Fruit fly (Drosophila melanogaster): Measurements from ENCODE around the gene Clp.

Gene Clp

DNA sequence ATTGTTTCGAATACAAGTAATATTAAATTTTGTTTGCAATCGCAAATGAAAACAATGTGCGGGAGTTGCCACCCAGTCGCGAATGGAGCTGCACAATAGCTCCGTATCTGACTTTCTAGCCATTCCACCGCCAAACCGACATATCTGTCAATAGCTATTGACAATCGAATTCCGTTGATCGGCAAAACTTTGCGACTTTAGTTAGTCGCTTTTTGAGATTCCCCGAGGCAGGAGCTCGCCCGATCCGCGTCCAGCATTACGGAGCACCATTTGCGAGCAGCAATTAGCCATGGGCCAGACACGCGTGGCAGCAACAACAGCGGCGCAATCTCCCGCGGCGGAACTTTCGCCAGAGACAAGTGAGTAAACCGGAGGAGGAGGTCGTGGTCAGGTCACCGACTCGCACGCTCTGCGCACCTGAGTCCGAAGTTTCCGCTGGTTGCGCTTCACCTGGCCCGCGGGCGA lies 32.9 kb downstream of the Clp start, which contains the start of the genes CG4291 and kraken (continued):
- TF ChIP-seq tap (tag; optimal IDR thresholded peaks at IDR 0.05) (peak; percentile 51), nau (GFP tag; optimal IDR thresholded peaks at IDR 0.05) (no peak), CG12391 (tag; optimal IDR thresholded peaks at IDR 0.05) (peak; percentile 46), CG9817 (tag; optimal IDR thresholded peaks at IDR 0.05) (peak; percentile 60), CG8944 (GFP tag; optimal IDR thresholded peaks at IDR 0.05) (peak; percentile 43), inv (GFP tag; IDR thresholded peaks at IDR 0.05; ENCODE audit: partially characterized antibody) (no peak), BtbVII (GFP tag; optimal IDR thresholded peaks at IDR 0.05) (peak; percentile 29), CG6175 (GFP tag; IDR thresholded peaks at IDR 0.05) (peak; percentile 31; the same call in 1 of the 3 replicates), vvl (GFP tag; IDR thresholded peaks at IDR 0.05) (peak; percentile 80), bab2 (GFP tag; optimal IDR thresholded peaks at IDR 0.05) (peak; percentile 39), CG8281 (tag; optimal IDR thresholded peaks at IDR 0.05) (peak; percentile 99), CG12236 (GFP tag; optimal IDR thresholded peaks at IDR 0.05) (no peak), usp (GFP tag; optimal IDR thresholded peaks at IDR 0.05) (no peak), CG2120 (GFP tag; optimal IDR thresholded peaks at IDR 0.05) (peak; percentile 84), Drgx (GFP tag; IDR thresholded peaks at IDR 0.05) (peak; percentile 35; the same call in 1 of the 2 replicates), ranshi (GFP tag; IDR thresholded peaks at IDR 0.05) (peak; percentile 33; the same call in 1 of the 2 replicates), CG12071 (GFP tag; optimal IDR thresholded peaks at IDR 0.05) (no peak), Nf-YB (GFP tag; optimal IDR thresholded peaks at IDR 0.05) (no peak), ewg (GFP tag; optimal IDR thresholded peaks at IDR 0.05) (peak; percentile 31), Med (GFP tag) (peak; percentile 95), CG18011 (GFP tag; optimal IDR thresholded peaks at IDR 0.05) (peak; percentile 27), CG17361 (GFP tag; IDR thresholded peaks at IDR 0.05) (0 out of 3 replicates have a peak, but pooled peaks have one; percentile 22), gt (GFP tag; IDR thresholded peaks at IDR 0.05) (no peak), lmd (GFP tag; IDR thresholded peaks at IDR 0.05) (peak; percentile 53; the same call in 1 of the 2 replicates), psq (GFP tag; optimal IDR thresholded peaks at IDR 0.05) (no peak), MBD-R2 (GFP tag; IDR thresholded peaks at IDR 0.05) (peak; percentile 97), CG15479 (GFP tag; optimal IDR thresholded peaks at IDR 0.05) (peak; percentile 62), dimm (GFP tag; IDR thresholded peaks at IDR 0.05) (no peak), Hr78 (GFP tag; optimal IDR thresholded peaks at IDR 0.05) (peak in 1 of 2 experiments; percentile 84), ci (GFP tag; IDR thresholded peaks at IDR 0.05) (peak; percentile 73), Bdp1 (GFP tag; optimal IDR thresholded peaks at IDR 0.05) (peak; percentile 11), oc (tag; optimal IDR thresholded peaks at IDR 0.05) (no peak), Asciz (GFP tag; optimal IDR thresholded peaks at IDR 0.05) (no peak), CG1024 (GFP tag; IDR thresholded peaks at IDR 0.05) (0 out of 2 replicates have a peak, but pooled peaks have one; percentile 2), CG10565 (GFP tag; optimal IDR thresholded peaks at IDR 0.05) (no peak), CG12104 (GFP tag; optimal IDR thresholded peaks at IDR 0.05) (no peak), CG6765 (GFP tag; optimal IDR thresholded peaks at IDR 0.05) (peak; percentile 49), CG33557 (GFP tag; optimal IDR thresholded peaks at IDR 0.05) (peak; percentile 13), CG7928 (GFP tag; optimal IDR thresholded peaks at IDR 0.05) (no peak), CG7745 (tag; optimal IDR thresholded peaks at IDR 0.05) (no peak), yki (optimal IDR thresholded peaks at IDR 0.05) (no peak), pb (GFP tag; optimal IDR thresholded peaks at IDR 0.05) (no peak), CG2678 (tag; optimal IDR thresholded peaks at IDR 0.05) (peak; percentile 59), slp2 (GFP tag; optimal IDR thresholded peaks at IDR 0.05) (no peak), her (GFP tag; optimal IDR thresholded peaks at IDR 0.05) (peak; percentile 79), HmgZ (tag; optimal IDR thresholded peaks at IDR 0.05) (peak; percentile 83), CrebB (tag; optimal IDR thresholded peaks at IDR 0.05) (peak; percentile 82), ttk (GFP tag; IDR thresholded peaks at IDR 0.05) (peak; percentile 47; the same call in 1 of the 2 replicates), abd-A (tag; optimal IDR thresholded peaks at IDR 0.05) (peak; percentile 57), CG4730 (GFP tag; IDR thresholded peaks at IDR 0.05) (peak; percentile 34), CG8765 (GFP tag; IDR thresholded peaks at IDR 0.05) (no peak)
